Worm (Caenorhabditis elegans): ENCODE measurements around the gene srw-22.

The srw-22 gene

DNA sequence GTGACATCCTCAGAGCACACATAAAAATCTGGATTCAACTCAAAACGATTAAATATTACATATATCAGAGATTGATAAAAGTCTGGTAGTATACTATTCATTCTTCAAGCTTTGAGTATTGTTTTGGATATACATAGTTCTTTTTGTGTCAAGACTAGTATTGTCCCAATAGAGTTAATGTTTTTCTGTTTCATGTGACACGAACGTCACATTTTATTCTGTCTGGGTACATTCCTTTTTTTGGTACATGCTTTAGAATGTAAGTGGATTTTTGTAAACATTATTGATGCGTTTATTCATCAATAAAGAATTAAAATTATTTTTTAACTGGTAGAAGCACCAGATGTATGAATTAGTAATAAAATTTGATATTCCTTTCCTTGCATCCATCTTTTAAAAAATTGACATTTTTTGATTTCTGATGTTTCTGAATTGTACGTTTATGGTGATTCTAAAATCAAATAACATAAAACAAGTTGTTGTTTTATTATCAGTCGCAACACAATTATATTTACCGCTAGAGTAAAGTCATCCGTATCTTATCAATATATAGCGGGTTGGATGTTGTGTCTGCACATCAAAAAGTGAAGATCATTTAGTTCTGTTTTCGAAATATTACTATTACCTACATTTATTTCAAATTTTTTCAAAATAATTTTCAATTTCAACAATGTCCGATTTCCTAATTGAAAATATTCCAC, 47.6 kb downstream of the srw-22 start, which contains the start of the genes srt-22 and nhr-246:
Gene srt-22 (minus strand): TSS at position 101 of the 701 bp plus-strand sequence.
Gene nhr-246 (plus strand): TSS at position 651 of the 701 bp plus-strand sequence.
- no peak for TF ChIP-seq ceh-45 (GFP tag; IDR thresholded peaks at IDR 0.05)
- TF ChIP-seq hlh-13 (GFP tag; optimal IDR thresholded peaks at IDR 0.05), result no peak
- TF ChIP-seq gmeb-2 (tag; optimal IDR thresholded peaks at IDR 0.05), result no peak
- no peak for TF ChIP-seq elt-2 (tag; optimal IDR thresholded peaks at IDR 0.05)
- no peak for TF ChIP-seq ceh-31 (tag; optimal IDR thresholded peaks at IDR 0.05)
- no peak for TF ChIP-seq mec-3 (tag; optimal IDR thresholded peaks at IDR 0.05; ENCODE audit: borderline replicate concordance)
- TF ChIP-seq ceh-24 (tag; optimal IDR thresholded peaks at IDR 0.05), result no peak
- TF ChIP-seq nfya-1 (tag; optimal IDR thresholded peaks at IDR 0.05), result no peak
- no peak for TF ChIP-seq T23F11.4 (GFP tag; optimal IDR thresholded peaks at IDR 0.05)
- TF ChIP-seq ttx-3 (tag; optimal IDR thresholded peaks at IDR 0.05), result no peak
- TF ChIP-seq unc-42 (tag; optimal IDR thresholded peaks at IDR 0.05), result no peak
- TF ChIP-seq ceh-6 (GFP tag; optimal IDR thresholded peaks at IDR 0.05), result no peak

DNA sequence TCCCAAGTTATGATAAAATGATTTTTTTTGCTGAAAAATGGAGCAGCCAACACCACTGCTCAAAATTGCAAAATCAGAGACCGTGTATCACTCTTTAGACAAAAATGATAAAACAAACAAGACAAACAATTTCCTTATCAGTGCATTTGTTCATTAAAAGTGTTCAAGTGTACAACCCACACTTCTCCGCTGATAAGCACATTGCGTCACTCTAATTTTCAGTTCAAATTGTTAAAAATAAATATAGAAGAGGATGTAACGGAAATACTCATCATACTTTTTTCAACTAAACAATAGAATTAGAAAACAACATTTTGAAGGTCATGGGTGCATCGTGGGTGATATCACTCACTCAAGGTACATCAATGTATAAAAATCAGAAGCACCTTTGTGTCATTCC, 50.2 kb downstream of the srw-22 start, which contains the start of gene nhr-291:
Gene nhr-291 (plus strand): TSS at position 324 of the 400 bp plus-strand sequence.
- TF ChIP-seq ceh-45 (GFP tag; IDR thresholded peaks at IDR 0.05) (no peak), pqm-1 (tag; optimal IDR thresholded peaks at IDR 0.05) (peak; percentile 40), elt-2 (tag; optimal IDR thresholded peaks at IDR 0.05) (peak; percentile 99), pha-4 (tag; optimal IDR thresholded peaks at IDR 0.05) (no peak), madf-2 (tag; optimal IDR thresholded peaks at IDR 0.05) (no peak), ets-4 (tag; optimal IDR thresholded peaks at IDR 0.05) (no peak), zip-5 (tag; optimal IDR thresholded peaks at IDR 0.05) (no peak), fax-1 (tag; optimal IDR thresholded peaks at IDR 0.05) (no peak), rnt-1 (tag; optimal IDR thresholded peaks at IDR 0.05) (no peak), elt-4 (tag; optimal IDR thresholded peaks at IDR 0.05) (no peak)

Measured in whole organism, late embryonic.